Worm (Caenorhabditis elegans): ENCODE data around the gene rnf-113.
A peak's percentile ranks its signal among the peaks of the same experiment; 100 is the strongest.

DNA sequence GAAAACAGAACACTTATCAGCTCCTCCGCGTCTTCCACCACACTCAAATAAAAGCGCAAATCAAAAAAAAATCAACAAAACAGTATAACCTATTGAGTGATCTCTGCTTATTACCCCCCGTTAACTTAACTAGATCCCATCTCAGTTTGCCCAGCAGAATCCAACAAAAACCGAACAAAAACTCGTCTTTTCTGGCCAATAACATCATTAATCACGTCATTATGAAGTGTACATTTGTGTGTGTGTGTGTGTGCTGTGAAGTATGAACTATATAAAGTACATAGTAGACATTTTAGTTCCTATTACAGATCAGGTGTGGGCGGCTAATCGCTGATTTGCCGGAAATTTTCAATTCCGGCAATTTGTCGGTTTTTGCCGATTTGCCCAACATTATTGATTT, 39.4 kb downstream of the rnf-113 start:
- TF ChIP-seq lin-15B (tag; optimal IDR thresholded peaks at IDR 0.05), result no peak
- TF ChIP-seq pha-4 (tag; optimal IDR thresholded peaks at IDR 0.05), result no peak
- TF ChIP-seq ztf-4 (tag; optimal IDR thresholded peaks at IDR 0.05), result no peak
- no peak for TF ChIP-seq nfya-1 (tag; optimal IDR thresholded peaks at IDR 0.05; ENCODE audit: insufficient read depth)
- TF ChIP-seq nhr-23 (tag; optimal IDR thresholded peaks at IDR 0.05), result peak; percentile 12
- TF ChIP-seq unc-62 (GFP tag; optimal IDR thresholded peaks at IDR 0.05), result no peak
- TF ChIP-seq snpc-4 (tag; optimal IDR thresholded peaks at IDR 0.05), result no peak
- TF ChIP-seq nhr-11 (tag; optimal IDR thresholded peaks at IDR 0.05), result no peak
